Fruit fly (Drosophila melanogaster) whole organism, embryonic: Measurements from ENCODE around the gene Rbcn-3B.

ENCODE experiments used
- Atf6 ChIP-seq: fragments of 200-800 bp; sonication (Bioruptor generic); IDR thresholded peaks from 2 replicates; pipeline ENCODE4 v1.3.6; 2022; ENCODE audit warnings: missing biosample characterization, missing genetic modification characterization
- CG10267 ChIP-seq: fragments of 200-800 bp; sonication (Bioruptor generic); optimal IDR thresholded peaks from 2 replicates; lab custom pipeline; 2018; ENCODE audit warnings: missing biosample characterization, mild to moderate bottlenecking, missing genetic modification characterization, moderate library complexity
- CG11696 ChIP-seq: fragments of 200-800 bp; sonication (Bioruptor generic); IDR thresholded peaks from 2 replicates; pipeline ENCODE4 v1.3.6; 2022; ENCODE audit warnings: missing biosample characterization, missing genetic modification characterization
- CG11723 ChIP-seq: fragments of 200-800 bp; sonication (Bioruptor generic); optimal IDR thresholded peaks from 2 replicates; lab custom pipeline; 2017; ENCODE audit warnings: missing biosample characterization, mild to moderate bottlenecking, missing genetic modification characterization
- CG1233 ChIP-seq: fragments of 200-800 bp; sonication (Bioruptor generic); optimal IDR thresholded peaks from 4 replicates; lab custom pipeline; 2018; ENCODE audit warnings: missing biosample characterization, mild to moderate bottlenecking, missing genetic modification characterization
- CG14050 ChIP-seq: fragments of 200-800 bp; sonication (Bioruptor generic); IDR thresholded peaks from 3 replicates; pipeline ENCODE4 v1.3.6; 2022; ENCODE audit warnings: missing biosample characterization, missing genetic modification characterization
- CG14710 ChIP-seq: fragments of 200-800 bp; sonication (Bioruptor generic); optimal IDR thresholded peaks from 3 replicates; lab custom pipeline; 2019; ENCODE audit warnings: missing biosample characterization, mild to moderate bottlenecking, missing genetic modification characterization, moderate library complexity
- CG16813 ChIP-seq: fragments of 200-800 bp; sonication (Bioruptor generic); IDR thresholded peaks from 3 replicates; pipeline ENCODE4 v1.3.6; 2022; ENCODE audit warnings: missing biosample characterization, missing genetic modification characterization; ENCODE audit not compliant: partially characterized antibody
- CG2889 ChIP-seq: fragments of 200-800 bp; sonication (Bioruptor generic); IDR thresholded peaks from 3 replicates; pipeline ENCODE4 v1.3.6; 2022; ENCODE audit warnings: missing biosample characterization, missing genetic modification characterization
- CG30431 ChIP-seq: fragments of 200-800 bp; sonication (Bioruptor generic); optimal IDR thresholded peaks from 2 replicates; lab custom pipeline; 2017; ENCODE audit warnings: missing biosample characterization, missing genetic modification characterization
- CG3065 ChIP-seq: fragments of 200-800 bp; sonication (Bioruptor generic); optimal IDR thresholded peaks from 2 replicates; lab custom pipeline; 2016; ENCODE audit warnings: missing biosample characterization, missing genetic modification characterization
- CG34376 ChIP-seq: fragments of 200-800 bp; sonication (Bioruptor generic); optimal IDR thresholded peaks from 2 replicates; lab custom pipeline; 2018; ENCODE audit warnings: missing biosample characterization, mild to moderate bottlenecking, missing genetic modification characterization
- CG4360 ChIP-seq: fragments of 200-800 bp; sonication (Bioruptor generic); IDR thresholded peaks from 2 replicates; pipeline ENCODE4 v1.3.6; 2022; ENCODE audit warnings: missing biosample characterization, missing genetic modification characterization
- CG4404 ChIP-seq: fragments of 200-800 bp; sonication (Bioruptor generic); IDR thresholded peaks from 2 replicates; pipeline ENCODE4 v1.3.6; 2022; ENCODE audit warnings: missing biosample characterization, missing genetic modification characterization
- CG7786 ChIP-seq: fragments of 200-800 bp; sonication (Bioruptor generic); optimal IDR thresholded peaks from 2 replicates; lab custom pipeline; 2016; ENCODE audit warnings: missing biosample characterization, missing genetic modification characterization
- CG7987 ChIP-seq: fragments of 200-800 bp; sonication (Bioruptor generic); optimal IDR thresholded peaks from 2 replicates; lab custom pipeline; 2018; ENCODE audit warnings: missing biosample characterization, mild to moderate bottlenecking, missing genetic modification characterization, moderate library complexity
- CG8089 ChIP-seq: fragments of 200-800 bp; sonication (Bioruptor generic); optimal IDR thresholded peaks from 3 replicates; lab custom pipeline; 2016; ENCODE audit warnings: missing biosample characterization, missing genetic modification characterization
- CG9797 ChIP-seq: fragments of 200-800 bp; sonication (Bioruptor generic); optimal IDR thresholded peaks from 3 replicates; lab custom pipeline; 2018; ENCODE audit warnings: missing biosample characterization, mild to moderate bottlenecking, missing genetic modification characterization
- CTCF ChIP-seq: fragments of 200-800 bp; sonication (Bioruptor generic); optimal IDR thresholded peaks from 2 replicates; lab custom pipeline; 2017; ENCODE audit warnings: missing biosample characterization, mild to moderate bottlenecking, missing genetic modification characterization, moderate library complexity
- CrebB ChIP-seq: fragments of 200-800 bp; sonication (Bioruptor generic); optimal IDR thresholded peaks from 3 replicates; lab custom pipeline; 2018; ENCODE audit warnings: missing biosample characterization, mild to moderate bottlenecking, missing genetic modification characterization
- Dref ChIP-seq: fragments of 200-800 bp; sonication (Bioruptor generic); IDR thresholded peaks from 2 replicates; pipeline ENCODE4 v1.3.6; 2022; ENCODE audit warnings: missing biosample characterization, missing genetic modification characterization
- E2f1 ChIP-seq: fragments of 200-800 bp; sonication (Bioruptor generic); IDR thresholded peaks from 2 replicates; pipeline ENCODE4 v1.3.6; 2022; ENCODE audit warnings: missing biosample characterization, missing genetic modification characterization
- Hmr ChIP-seq: fragments of 200-800 bp; sonication (Bioruptor generic); optimal IDR thresholded peaks from 3 replicates; lab custom pipeline; 2017; ENCODE audit warnings: mild to moderate bottlenecking, missing biosample characterization, missing genetic modification reagents, missing genetic modification characterization
- Hr39 ChIP-seq: fragments of >200 bp; optimal IDR thresholded peaks from 2 replicates; lab custom pipeline; 2017
- Mad ChIP-seq: fragments of 200-800 bp; sonication (Bioruptor generic); optimal IDR thresholded peaks from 2 replicates; lab custom pipeline; 2016; ENCODE audit warnings: missing biosample characterization, missing genetic modification characterization
- Med ChIP-seq: fragments of 200-800 bp; sonication (Bioruptor generic); peaks from one replicate; lab custom pipeline; 2016; ENCODE audit warnings: missing biosample characterization, missing genetic modification characterization, mild to moderate bottlenecking, inconsistent platforms, moderate library complexity
- Oaz ChIP-seq: fragments of 200-800 bp; sonication (Bioruptor generic); IDR thresholded peaks from 2 replicates; pipeline ENCODE4 v1.3.6; 2022; ENCODE audit warnings: missing biosample characterization, missing genetic modification characterization
- Oli ChIP-seq: fragments of 200-800 bp; sonication (Bioruptor generic); optimal IDR thresholded peaks from 2 replicates; lab custom pipeline; 2018; ENCODE audit warnings: missing biosample characterization, mild to moderate bottlenecking, missing genetic modification characterization, moderate library complexity
- Sox100B ChIP-seq: fragments of 200-800 bp; sonication (Bioruptor generic); optimal IDR thresholded peaks from 3 replicates; lab custom pipeline; 2018; ENCODE audit warnings: missing biosample characterization, mild to moderate bottlenecking, missing genetic modification characterization
- Ssrp ChIP-seq: fragments of 200-800 bp; sonication (Bioruptor generic); optimal IDR thresholded peaks from 2 replicates; lab custom pipeline; 2018; ENCODE audit warnings: missing biosample characterization, mild to moderate bottlenecking, missing genetic modification characterization, moderate library complexity
- Stat92E ChIP-seq, 3 experiments: fragments of >200 bp in 2 of 3; fragments of 200-800 bp in 1 of 3; sonication (Bioruptor generic) in 1 of 3; optimal IDR thresholded peaks; 2 replicates each; lab custom pipeline; 2017 to 2019; ENCODE audit warnings: missing biosample characterization in 3 of 3, missing genetic modification characterization in 3 of 3, mild to moderate bottlenecking in 1 of 3, moderate library complexity in 1 of 3
- Xrp1 ChIP-seq: fragments of 200-800 bp; sonication (Bioruptor generic); IDR thresholded peaks from 2 replicates; pipeline ENCODE4 v1.3.6; 2022; ENCODE audit warnings: missing biosample characterization, missing genetic modification characterization
- al ChIP-seq: fragments of 200-800 bp; sonication (Bioruptor generic); IDR thresholded peaks from 2 replicates; pipeline ENCODE4 v1.3.6; 2022; ENCODE audit warnings: missing biosample characterization, missing genetic modification characterization
- bowl ChIP-seq: fragments of 200-800 bp; sonication (Bioruptor generic); IDR thresholded peaks from 2 replicates; pipeline ENCODE4 v1.3.6; 2022; ENCODE audit warnings: missing biosample characterization, missing genetic modification characterization
- cato ChIP-seq: fragments of 200-800 bp; sonication (Bioruptor generic); optimal IDR thresholded peaks from 2 replicates; lab custom pipeline; 2016; ENCODE audit warnings: missing biosample characterization, missing genetic modification characterization, borderline replicate concordance
- dati ChIP-seq: fragments of 200-800 bp; sonication (Bioruptor generic); IDR thresholded peaks from 2 replicates; pipeline ENCODE4 v1.3.6; 2022; ENCODE audit warnings: missing biosample characterization, missing genetic modification characterization
- dysf ChIP-seq: fragments of 200-800 bp; sonication (Bioruptor generic); IDR thresholded peaks from 3 replicates; pipeline ENCODE4 v1.3.6; 2022; ENCODE audit warnings: missing biosample characterization, missing genetic modification characterization
- gcm2 ChIP-seq: fragments of 200-800 bp; sonication (Bioruptor generic); optimal IDR thresholded peaks from 2 replicates; lab custom pipeline; 2016; ENCODE audit warnings: missing biosample characterization, missing genetic modification characterization
- gfzf ChIP-seq: fragments of 200-800 bp; sonication (Bioruptor generic); optimal IDR thresholded peaks from 2 replicates; lab custom pipeline; 2016; ENCODE audit warnings: missing biosample characterization, mild to moderate bottlenecking, missing genetic modification characterization, moderate library complexity
- gro ChIP-seq: fragments of 200-800 bp; sonication (Bioruptor generic); optimal IDR thresholded peaks from 2 replicates; lab custom pipeline; 2016; ENCODE audit warnings: missing biosample characterization, missing genetic modification characterization
- hth ChIP-seq: fragments of >200 bp; optimal IDR thresholded peaks from 2 replicates; lab custom pipeline; 2017; ENCODE audit warnings: inconsistent platforms
- lov ChIP-seq, 2 experiments: fragments of 200-800 bp in 1 of 2; fragments of >200 bp in 1 of 2; sonication (Bioruptor generic) in 1 of 2; IDR thresholded peaks in 1 of 2; optimal IDR thresholded peaks in 1 of 2; 2 replicates in 1 of 2; 3 replicates in 1 of 2; pipeline versions ENCODE4 v1.3.6 to Lab custom; 2017 to 2022; ENCODE audit warnings: missing biosample characterization in 1 of 2, missing genetic modification characterization in 1 of 2
- luna ChIP-seq: fragments of 200-800 bp; sonication (Bioruptor generic); optimal IDR thresholded peaks from 2 replicates; lab custom pipeline; 2016; ENCODE audit warnings: missing biosample characterization, missing genetic modification characterization
- nau ChIP-seq: fragments of 200-800 bp; sonication (Bioruptor generic); optimal IDR thresholded peaks from 3 replicates; lab custom pipeline; 2017; ENCODE audit warnings: missing biosample characterization, mild to moderate bottlenecking, missing genetic modification characterization, missing genetic modification reagents
- pho ChIP-seq: fragments of 200-800 bp; sonication (Bioruptor generic); optimal IDR thresholded peaks from 2 replicates; lab custom pipeline; 2016; ENCODE audit warnings: missing biosample characterization, missing genetic modification characterization
- ranshi ChIP-seq: fragments of 200-800 bp; sonication (Bioruptor generic); IDR thresholded peaks from 2 replicates; pipeline ENCODE4 v1.3.6; 2022; ENCODE audit warnings: missing biosample characterization, missing genetic modification characterization
- scrt ChIP-seq: fragments of 200-800 bp; sonication (Bioruptor generic); optimal IDR thresholded peaks from 2 replicates; lab custom pipeline; 2018; ENCODE audit warnings: missing biosample characterization, mild to moderate bottlenecking, missing genetic modification characterization, moderate library complexity
- sqz ChIP-seq: fragments of 200-800 bp; sonication (Bioruptor generic); optimal IDR thresholded peaks from 3 replicates; lab custom pipeline; 2018; ENCODE audit warnings: missing biosample characterization, mild to moderate bottlenecking, missing genetic modification characterization
- ssp ChIP-seq: fragments of 200-800 bp; sonication (Bioruptor generic); IDR thresholded peaks from 2 replicates; pipeline ENCODE4 v1.3.6; 2022; ENCODE audit warnings: missing biosample characterization, missing genetic modification characterization
- trem ChIP-seq: fragments of 200-800 bp; optimal IDR thresholded peaks from 3 replicates; lab custom pipeline; 2019; ENCODE audit warnings: missing biosample characterization, mild to moderate bottlenecking, missing genetic modification characterization, moderate library complexity
- wdn ChIP-seq: fragments of 200-800 bp; sonication (Bioruptor generic); IDR thresholded peaks from 2 replicates; pipeline ENCODE4 v1.3.6; 2022; ENCODE audit warnings: missing biosample characterization, missing genetic modification characterization

The Rbcn-3B gene

DNA sequence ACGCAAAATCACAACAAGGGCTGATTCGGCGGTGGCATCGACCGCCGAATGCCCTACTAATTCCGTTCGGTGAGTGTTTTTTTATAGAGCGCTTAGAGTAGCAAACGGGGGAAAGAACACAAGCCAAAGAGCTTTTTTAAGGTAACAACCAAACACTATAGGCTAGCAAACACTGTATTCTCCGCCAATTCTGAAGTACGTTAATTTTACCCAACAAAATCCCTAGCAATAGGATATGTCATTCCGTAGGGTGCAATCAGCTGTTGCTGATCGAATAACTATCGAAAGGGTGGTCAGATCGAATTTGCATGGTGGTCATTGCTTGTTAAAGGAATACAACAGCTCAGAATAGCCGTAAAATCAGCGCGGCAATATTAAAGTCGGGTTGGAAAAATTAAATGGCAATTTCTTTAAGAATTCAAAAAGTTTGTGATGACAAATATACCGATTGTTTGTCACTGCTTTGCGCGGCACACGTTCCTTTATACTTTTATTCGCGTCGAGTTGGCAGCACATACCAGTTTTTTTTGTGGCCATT is 924 bp upstream of the Rbcn-3B start, which contains the start of gene mip130 (continued):
- peak; percentile 98 for TF ChIP-seq trem (tag; lab: Kevin White, UChicago)
- TF ChIP-seq nau (GFP tag; lab: Kevin White, UChicago) = no peak
- TF ChIP-seq hth = no peak
- TF ChIP-seq ranshi = 0 out of 2 replicates have a peak, but pooled peaks have one; percentile 41
- no peak for TF ChIP-seq CG7786 (GFP tag; lab: Kevin White, UChicago)
- TF ChIP-seq pho = no peak
- TF ChIP-seq CTCF (GFP tag; lab: Kevin White, UChicago) = no peak
- peak; percentile 52 for TF ChIP-seq Dref (GFP tag; lab: Robert Waterston, UW)
- peak; percentile 40; the same call in 1 of the 2 replicates for TF ChIP-seq E2f1 (GFP tag; lab: Robert Waterston, UW)
- TF ChIP-seq wdn (GFP tag; lab: Robert Waterston, UW) = no peak
- TF ChIP-seq CG4404 = peak; percentile 8; the same call in 1 of the 2 replicates
- no peak for TF ChIP-seq scrt (GFP tag; lab: Kevin White, UChicago)
- 0 out of 2 replicates have a peak, but pooled peaks have one; percentile 34 for TF ChIP-seq al (GFP tag; lab: Robert Waterston, UW)
- no peak for TF ChIP-seq bowl (GFP tag; lab: Robert Waterston, UW)
- TF ChIP-seq Oaz (GFP tag; lab: Robert Waterston, UW) = 0 out of 2 replicates have a peak, but pooled peaks have one; percentile 16
- TF ChIP-seq CG3065 (GFP tag; lab: Kevin White, UChicago) = no peak
- peak; percentile 8 for TF ChIP-seq CG34376 (GFP tag; lab: Kevin White, UChicago)
- TF ChIP-seq CG11723 (GFP tag; lab: Kevin White, UChicago) = peak; percentile 5
- TF ChIP-seq Ssrp (tag; lab: Kevin White, UChicago) = peak; percentile 48
- TF ChIP-seq ssp (GFP tag; lab: Robert Waterston, UW) = peak; percentile 42; the same call in 1 of the 2 replicates
- no peak for TF ChIP-seq gcm2 (GFP tag; lab: Kevin White, UChicago)
- peak; percentile 77 for TF ChIP-seq CG16813 (GFP tag; lab: Robert Waterston, UW)
- no peak for TF ChIP-seq CG7987
- TF ChIP-seq sqz (GFP tag; lab: Kevin White, UChicago) = peak; percentile 88
- TF ChIP-seq CG4360 (GFP tag; lab: Robert Waterston, UW) = no peak
- TF ChIP-seq Hmr (GFP tag; lab: Kevin White, UChicago) = peak; percentile 63
- peak; percentile 85 for TF ChIP-seq Med (GFP tag; lab: Kevin White, UChicago)
- peak; percentile 23 for TF ChIP-seq gfzf
- TF ChIP-seq CG14050 = 0 out of 3 replicates have a peak, but pooled peaks have one; percentile 27
- TF ChIP-seq Stat92E (GFP tag; optimal IDR thresholded peaks at IDR 0.05; lab: Kevin White, UChicago) = no peak
- TF ChIP-seq lov (optimal IDR thresholded peaks at IDR 0.05; lab: Kevin White, UChicago) = no peak
- no peak for TF ChIP-seq lov (GFP tag; IDR thresholded peaks at IDR 0.05; lab: Robert Waterston, UW)
- TF ChIP-seq Oli (tag; lab: Kevin White, UChicago) = peak; percentile 55
- no peak for TF ChIP-seq Sox100B (GFP tag; lab: Kevin White, UChicago)
- TF ChIP-seq luna = no peak
- peak; percentile 3 for TF ChIP-seq CG1233
- TF ChIP-seq CG2889 (GFP tag; lab: Robert Waterston, UW) = no peak
- TF ChIP-seq CG30431 (GFP tag; lab: Kevin White, UChicago) = no peak
- TF ChIP-seq CG11696 (GFP tag; lab: Robert Waterston, UW) = no peak
- no peak for TF ChIP-seq CrebB (tag; lab: Kevin White, UChicago)
- TF ChIP-seq CG10267 (tag; lab: Kevin White, UChicago) = peak; percentile 25
- peak; percentile 66 for TF ChIP-seq Atf6 (GFP tag; lab: Robert Waterston, UW)
- peak; percentile 69 for TF ChIP-seq dysf (GFP tag; lab: Robert Waterston, UW)
- no peak for TF ChIP-seq CG9797 (GFP tag; lab: Kevin White, UChicago)
- peak; percentile 32 for TF ChIP-seq CG14710 (tag; lab: Kevin White, UChicago)
- TF ChIP-seq cato (GFP tag; lab: Kevin White, UChicago) = no peak
- TF ChIP-seq CG8089 (GFP tag; lab: Kevin White, UChicago) = no peak
- TF ChIP-seq Mad = no peak
- peak; percentile 66 for TF ChIP-seq Xrp1 (GFP tag; lab: Robert Waterston, UW)
- TF ChIP-seq gro = no peak
- no peak for TF ChIP-seq dati (GFP tag; lab: Robert Waterston, UW)
- TF ChIP-seq Hr39 (lab: Kevin White, UChicago) = no peak
